Worm (Caenorhabditis elegans) whole organism, mixed stage, embryonic: ENCODE results near the gene dnc-2.

Experiments
- M03D4.4 ChIP-seq: sonication (generic microtip); optimal IDR thresholded peaks from 2 replicates; lab custom pipeline; 2017; ENCODE audit warnings: mild to moderate bottlenecking, missing genetic modification characterization, missing compliant biosample characterization
- bed-3 ChIP-seq: fragments of 200-800 bp; sonication (Bioruptor generic); optimal IDR thresholded peaks from 3 replicates; lab custom pipeline; 2018; ENCODE audit warnings: mild to moderate bottlenecking, missing genetic modification characterization, moderate library complexity, missing compliant biosample characterization
- ceh-39 ChIP-seq: fragments of 150-350 bp; optimal IDR thresholded peaks from 2 replicates; lab custom pipeline; 2014; ENCODE audit warnings: missing biosample characterization, missing genetic modification characterization
- ceh-43 ChIP-seq: fragments of 200-800 bp; sonication (Bioruptor generic); optimal IDR thresholded peaks from 2 replicates; lab custom pipeline; 2018; ENCODE audit warnings: mild to moderate bottlenecking, missing genetic modification characterization, moderate library complexity, missing compliant biosample characterization
- ceh-83 ChIP-seq: fragments of 200-800 bp; sonication (Bioruptor generic); optimal IDR thresholded peaks from 2 replicates; lab custom pipeline; 2018; ENCODE audit warnings: mild to moderate bottlenecking, missing genetic modification characterization, missing compliant biosample characterization
- ces-1 ChIP-seq: fragments of 150-350 bp; optimal IDR thresholded peaks from 2 replicates; lab custom pipeline; 2014; ENCODE audit warnings: missing biosample characterization, missing genetic modification reagents, missing genetic modification characterization
- cnd-1 ChIP-seq: fragments of 200-800 bp; sonication (Bioruptor generic); optimal IDR thresholded peaks from 2 replicates; lab custom pipeline; 2018; ENCODE audit warnings: mild to moderate bottlenecking, missing genetic modification characterization, missing compliant biosample characterization
- drap-1 ChIP-seq: fragments of 200-800 bp; sonication (Bioruptor generic); optimal IDR thresholded peaks from 3 replicates; lab custom pipeline; 2018; ENCODE audit warnings: mild to moderate bottlenecking, missing genetic modification characterization, missing compliant biosample characterization
- elt-1 ChIP-seq: sonication (generic microtip); optimal IDR thresholded peaks from 2 replicates; lab custom pipeline; 2017; ENCODE audit warnings: missing genetic modification characterization, mild to moderate bottlenecking, missing compliant biosample characterization, antibody characterized with exemption, moderate library complexity, borderline replicate concordance; ENCODE audit not compliant: insufficient read depth
- elt-3 ChIP-seq: fragments of 150-350 bp; optimal IDR thresholded peaks from 2 replicates; lab custom pipeline; 2014; ENCODE audit warnings: missing biosample characterization, missing genetic modification characterization
- flh-1 ChIP-seq: fragments of 200-800 bp; sonication (Bioruptor generic); optimal IDR thresholded peaks from 2 replicates; lab custom pipeline; 2018; ENCODE audit warnings: mild to moderate bottlenecking, missing genetic modification characterization, moderate library complexity, missing compliant biosample characterization
- hlh-1 ChIP-seq: fragments of 150-350 bp; optimal IDR thresholded peaks from 2 replicates; lab custom pipeline; 2014; ENCODE audit warnings: missing biosample characterization, missing genetic modification reagents, missing genetic modification characterization
- lin-13 ChIP-seq: fragments of 150-350 bp; optimal IDR thresholded peaks from 2 replicates; lab custom pipeline; 2014; ENCODE audit warnings: missing biosample characterization, missing genetic modification characterization
- lin-32 ChIP-seq: fragments of 200-800 bp; sonication (Bioruptor generic); optimal IDR thresholded peaks from 2 replicates; lab custom pipeline; 2018; ENCODE audit warnings: mild to moderate bottlenecking, missing genetic modification characterization, missing compliant biosample characterization
- lsy-2 ChIP-seq: fragments of 150-350 bp; optimal IDR thresholded peaks from 2 replicates; lab custom pipeline; 2014; ENCODE audit warnings: missing biosample characterization, missing genetic modification characterization
- mab-5 ChIP-seq: fragments of 150-350 bp; optimal IDR thresholded peaks from 2 replicates; lab custom pipeline; 2014; ENCODE audit warnings: missing biosample characterization, missing genetic modification characterization
- mep-1 ChIP-seq: fragments of 150-350 bp; optimal IDR thresholded peaks from 2 replicates; lab custom pipeline; 2017; ENCODE audit warnings: missing biosample characterization, missing genetic modification reagents, missing genetic modification characterization, inconsistent platforms
- mls-2 ChIP-seq: sonication (generic microtip); optimal IDR thresholded peaks from 2 replicates; lab custom pipeline; 2016; ENCODE audit warnings: mild to moderate bottlenecking, missing genetic modification characterization, moderate library complexity, missing compliant biosample characterization
- nhr-2 ChIP-seq: fragments of 150-350 bp; optimal IDR thresholded peaks from 2 replicates; lab custom pipeline; 2014; ENCODE audit warnings: missing biosample characterization, missing genetic modification characterization
- nhr-237 ChIP-seq: fragments of 150-350 bp; optimal IDR thresholded peaks from 2 replicates; lab custom pipeline; 2014; ENCODE audit warnings: missing biosample characterization, missing genetic modification characterization
- nhr-28 ChIP-seq: fragments of 150-350 bp; optimal IDR thresholded peaks from 2 replicates; lab custom pipeline; 2014; ENCODE audit warnings: missing biosample characterization, missing genetic modification characterization
- nhr-76 ChIP-seq: sonication (generic microtip); optimal IDR thresholded peaks from 2 replicates; lab custom pipeline; 2017; ENCODE audit warnings: missing biosample characterization, missing genetic modification characterization
- pha-4 ChIP-seq: fragments of 150-350 bp; optimal IDR thresholded peaks from 2 replicates; lab custom pipeline; 2018; ENCODE audit warnings: missing biosample characterization, missing genetic modification reagents, missing genetic modification characterization
- sem-2 ChIP-seq: fragments of 200-800 bp; sonication (Bioruptor generic); optimal IDR thresholded peaks from 2 replicates; lab custom pipeline; 2018; ENCODE audit warnings: mild to moderate bottlenecking, missing genetic modification characterization, missing compliant biosample characterization
- snpc-4 ChIP-seq: fragments of 150-350 bp; optimal IDR thresholded peaks from 2 replicates; lab custom pipeline; 2014; ENCODE audit warnings: missing biosample characterization, missing genetic modification characterization
- sptf-1 ChIP-seq: sonication (generic microtip); optimal IDR thresholded peaks from 2 replicates; lab custom pipeline; 2017; ENCODE audit warnings: mild to moderate bottlenecking, missing genetic modification characterization, moderate library complexity, missing compliant biosample characterization
- tbx-8 ChIP-seq: fragments of 200-800 bp; sonication (Bioruptor generic); optimal IDR thresholded peaks from 2 replicates; lab custom pipeline; 2018; ENCODE audit warnings: mild to moderate bottlenecking, missing genetic modification characterization, moderate library complexity, missing compliant biosample characterization
- unc-120 ChIP-seq: sonication (generic microtip); optimal IDR thresholded peaks from 2 replicates; lab custom pipeline; 2017; ENCODE audit warnings: missing genetic modification characterization, missing compliant biosample characterization; ENCODE audit not compliant: poor library complexity, severe bottlenecking
- unc-39 ChIP-seq: fragments of 150-350 bp; optimal IDR thresholded peaks from 2 replicates; lab custom pipeline; 2014; ENCODE audit warnings: missing biosample characterization, missing genetic modification characterization
- unc-62 ChIP-seq: fragments of 150-350 bp; optimal IDR thresholded peaks from 2 replicates; lab custom pipeline; 2014; ENCODE audit warnings: missing biosample characterization, missing genetic modification reagents, missing genetic modification characterization
- zip-8 ChIP-seq: fragments of 150-350 bp; optimal IDR thresholded peaks from 2 replicates; lab custom pipeline; 2014; ENCODE audit warnings: missing biosample characterization, missing genetic modification characterization

dnc-2 gene

DNA sequence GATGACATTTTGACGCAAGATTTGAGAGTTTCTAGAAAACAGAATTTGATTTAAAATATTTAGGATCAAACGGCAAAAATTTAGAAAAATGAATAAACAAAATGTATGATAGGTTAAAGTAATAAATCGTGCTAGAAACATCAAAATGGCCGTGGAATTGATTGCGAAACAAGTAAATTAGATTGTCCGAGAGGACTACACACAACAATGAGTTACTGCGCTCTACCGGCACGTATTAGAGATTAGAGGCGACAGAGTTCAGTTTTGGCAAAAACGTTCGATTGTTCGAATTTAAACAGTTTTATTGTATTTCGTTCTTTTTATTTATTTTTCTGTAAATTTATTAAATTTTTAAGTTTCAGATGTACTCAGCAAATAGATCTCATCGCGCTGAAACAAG, at the start of gene dnc-2, which contains the start of gene bcl-7:
TSS of gene dnc-2 (minus strand) at position 33 of the 400 bp plus-strand sequence.
TSS of gene bcl-7 (plus strand) at position 363 of the 400 bp plus-strand sequence.
- TF ChIP-seq mls-2 (tag; lab: Kevin White, UChicago) (no peak), cnd-1 (no peak), lin-13 (tag; lab: Kevin White, UChicago) (peak; percentile 9), ces-1 (GFP tag; lab: Kevin White, UChicago) (peak; percentile 72), unc-39 (tag; lab: Kevin White, UChicago) (no peak), mep-1 (tag; lab: Kevin White, UChicago) (peak; percentile 4), pha-4 (tag; lab: Kevin White, UChicago) (peak; percentile 1)
- TF ChIP-seq, all 35 proteins: peak for 4

ce11 chrIII:5975005-5975730, 49.6 kb upstream of the dnc-2 start, which contains the start of gene mlp-1:
TSS of gene mlp-1 (minus strand) at chrIII:5975055.
- TF ChIP-seq lin-13 (tag; lab: Kevin White, UChicago): no peak
- no peak for TF ChIP-seq drap-1 (GFP tag; lab: Kevin White, UChicago)
- TF ChIP-seq lsy-2 (tag; lab: Kevin White, UChicago): no peak
- TF ChIP-seq sem-2: no peak
- no peak for TF ChIP-seq nhr-28 (tag; lab: Kevin White, UChicago)
- peak; percentile 86 for TF ChIP-seq hlh-1 (tag; lab: Kevin White, UChicago)
- TF ChIP-seq unc-62: peak; percentile 56
- TF ChIP-seq unc-120 (tag; lab: Kevin White, UChicago): peak; percentile 15
- no peak for TF ChIP-seq elt-1 (tag; lab: Kevin White, UChicago)

DNA sequence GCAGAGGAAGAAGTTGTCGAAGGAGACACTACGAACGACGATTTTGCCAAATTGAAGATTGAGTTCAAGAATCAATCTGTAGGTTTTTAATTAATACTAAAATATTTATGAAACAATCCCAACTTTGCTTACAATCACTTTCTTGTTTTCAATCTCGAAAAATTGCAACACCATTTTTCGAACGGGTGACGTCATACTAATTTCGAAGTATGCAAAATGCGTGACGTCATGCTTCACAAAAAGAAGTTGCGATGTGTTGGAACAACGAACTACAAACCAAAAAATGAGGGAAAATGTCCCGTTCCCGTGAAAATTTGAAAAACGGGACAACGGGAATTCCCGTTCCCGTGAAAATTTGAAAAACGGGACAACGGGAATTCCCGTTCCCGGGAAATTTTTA, 42.1 kb upstream of the dnc-2 start:
- TF ChIP-seq zip-8: peak; percentile 94
- no peak for TF ChIP-seq mls-2 (tag; lab: Kevin White, UChicago)
- no peak for TF ChIP-seq ces-1 (GFP tag; lab: Kevin White, UChicago)

DNA sequence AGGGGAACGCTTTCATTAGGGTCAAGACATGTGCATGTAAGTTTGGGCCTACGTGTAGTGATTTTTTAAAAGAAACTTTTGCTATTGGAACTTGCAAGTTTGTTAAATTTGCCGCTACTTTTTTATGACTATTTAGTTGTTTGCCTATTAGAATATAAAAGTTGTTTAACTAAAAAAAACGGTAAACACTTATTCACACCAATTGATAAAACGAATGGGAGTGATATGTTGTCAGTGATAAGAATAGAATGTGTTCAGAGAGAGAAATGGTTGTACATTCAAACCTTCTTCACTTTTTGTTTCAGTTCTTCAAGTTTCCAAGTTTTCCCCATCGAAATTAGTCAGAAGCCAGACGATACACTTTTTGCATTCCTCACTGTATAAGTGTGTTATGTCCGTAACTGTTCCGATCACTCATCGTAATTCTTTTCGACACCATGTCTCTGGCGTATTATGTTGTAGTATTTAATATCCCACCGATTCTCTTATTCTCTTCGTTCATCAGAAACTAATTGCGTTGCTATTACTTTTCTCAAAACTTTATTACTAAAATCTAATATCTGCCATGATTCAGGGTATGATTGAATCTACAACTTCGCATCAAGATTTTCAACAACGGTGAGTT, 40.4 kb upstream of the dnc-2 start, which contains the start of gene dct-6:
TSS of gene dct-6 (plus strand) at position 575 of the 625 bp plus-strand sequence.
- TF ChIP-seq elt-3 (tag; lab: Kevin White, UChicago) (no peak), flh-1 (no peak), ces-1 (GFP tag; lab: Kevin White, UChicago) (no peak), snpc-4 (tag; lab: Kevin White, UChicago) (no peak), sptf-1 (tag; lab: Kevin White, UChicago) (no peak), ceh-43 (GFP tag; lab: Kevin White, UChicago) (no peak), ceh-83 (GFP tag; lab: Kevin White, UChicago) (no peak), bed-3 (GFP tag; lab: Kevin White, UChicago) (no peak), nhr-76 (tag; lab: Kevin White, UChicago) (no peak), sem-2 (no peak), nhr-2 (tag; lab: Kevin White, UChicago) (no peak), mab-5 (tag; lab: Kevin White, UChicago) (no peak), lsy-2 (tag; lab: Kevin White, UChicago) (no peak), ceh-39 (tag; lab: Kevin White, UChicago) (no peak), drap-1 (GFP tag; lab: Kevin White, UChicago) (no peak), cnd-1 (no peak), elt-1 (tag; lab: Kevin White, UChicago) (no peak), mep-1 (tag; lab: Kevin White, UChicago) (no peak), nhr-237 (tag; lab: Kevin White, UChicago) (no peak), pha-4 (tag; lab: Kevin White, UChicago) (no peak)

ce11 chrIII:5965368-5965767, 39.8 kb upstream of the dnc-2 start:
- TF ChIP-seq lsy-2 (tag; lab: Kevin White, UChicago): no peak
- TF ChIP-seq ceh-43 (GFP tag; lab: Kevin White, UChicago): no peak
- TF ChIP-seq unc-62: no peak
- no peak for TF ChIP-seq flh-1
- TF ChIP-seq sem-2: no peak
- TF ChIP-seq lin-13 (tag; lab: Kevin White, UChicago): no peak
- no peak for TF ChIP-seq nhr-76 (tag; lab: Kevin White, UChicago)
- TF ChIP-seq tbx-8 (GFP tag; lab: Kevin White, UChicago): no peak
- TF ChIP-seq lin-32 (GFP tag; lab: Kevin White, UChicago): no peak
- TF ChIP-seq unc-39 (tag; lab: Kevin White, UChicago): no peak
- no peak for TF ChIP-seq nhr-2 (tag; lab: Kevin White, UChicago)
- TF ChIP-seq bed-3 (GFP tag; lab: Kevin White, UChicago): no peak
- no peak for TF ChIP-seq mls-2 (tag; lab: Kevin White, UChicago)
- no peak for TF ChIP-seq elt-3 (tag; lab: Kevin White, UChicago)
- no peak for TF ChIP-seq snpc-4 (tag; lab: Kevin White, UChicago)
- no peak for TF ChIP-seq M03D4.4 (tag; lab: Kevin White, UChicago)
